Fruit fly (Drosophila melanogaster) whole organism, embryonic: ENCODE data around the gene CG31268.

Experiments used
- Ada2b ChIP-seq: fragments of 200-800 bp; sonication (Bioruptor generic); IDR thresholded peaks from 2 replicates; pipeline ENCODE4 v1.3.6; 2022; ENCODE audit warnings: missing biosample characterization, missing genetic modification characterization
- BtbVII ChIP-seq: fragments of 200-800 bp; sonication (Bioruptor generic); optimal IDR thresholded peaks from 3 replicates; lab custom pipeline; 2017; ENCODE audit warnings: missing biosample characterization, mild to moderate bottlenecking, missing genetic modification characterization
- CG10462 ChIP-seq: fragments of 200-800 bp; sonication (Bioruptor generic); optimal IDR thresholded peaks from 2 replicates; lab custom pipeline; 2016; ENCODE audit warnings: missing biosample characterization, missing genetic modification characterization
- CG10979 ChIP-seq: fragments of 200-800 bp; sonication (Bioruptor generic); optimal IDR thresholded peaks from 2 replicates; lab custom pipeline; 2018; ENCODE audit warnings: missing biosample characterization, mild to moderate bottlenecking, missing genetic modification characterization, moderate library complexity
- CG11085 ChIP-seq: fragments of 200-800 bp; sonication (Bioruptor generic); IDR thresholded peaks from 2 replicates; pipeline ENCODE4 v1.3.6; 2022; ENCODE audit warnings: missing biosample characterization, missing genetic modification characterization
- CG12104 ChIP-seq: fragments of 200-800 bp; sonication (Bioruptor generic); optimal IDR thresholded peaks from 3 replicates; lab custom pipeline; 2016; ENCODE audit warnings: missing biosample characterization, missing genetic modification characterization
- CG15479 ChIP-seq: fragments of 200-800 bp; sonication (Bioruptor generic); optimal IDR thresholded peaks from 3 replicates; lab custom pipeline; 2019; ENCODE audit warnings: missing biosample characterization, mild to moderate bottlenecking, missing genetic modification characterization, moderate library complexity
- CG16815 ChIP-seq: fragments of 200-800 bp; sonication (Bioruptor generic); optimal IDR thresholded peaks from 3 replicates; lab custom pipeline; 2017; ENCODE audit warnings: missing biosample characterization, mild to moderate bottlenecking, missing genetic modification characterization
- CG16863 ChIP-seq: fragments of 200-800 bp; sonication (Bioruptor generic); optimal IDR thresholded peaks from 3 replicates; lab custom pipeline; 2016; ENCODE audit warnings: missing biosample characterization, missing genetic modification characterization
- CG17912 ChIP-seq: fragments of 200-800 bp; sonication (Bioruptor generic); optimal IDR thresholded peaks from 2 replicates; lab custom pipeline; 2018; ENCODE audit warnings: missing biosample characterization, mild to moderate bottlenecking, missing genetic modification characterization
- CG3726 ChIP-seq: fragments of 200-800 bp; sonication (Bioruptor generic); IDR thresholded peaks from 3 replicates; pipeline ENCODE4, ENCODE4 v1.3.6; 2022; ENCODE audit warnings: missing biosample characterization, missing genetic modification characterization
- CG4617 ChIP-seq: fragments of 200-800 bp; sonication (Bioruptor generic); optimal IDR thresholded peaks from 3 replicates; lab custom pipeline; 2016; ENCODE audit warnings: missing biosample characterization, missing genetic modification characterization, borderline replicate concordance
- CG4707 ChIP-seq: fragments of 200-800 bp; sonication (Bioruptor generic); optimal IDR thresholded peaks from 2 replicates; lab custom pipeline; 2018; ENCODE audit warnings: missing biosample characterization, mild to moderate bottlenecking, missing genetic modification characterization, moderate library complexity
- CG4820 ChIP-seq: fragments of 200-800 bp; sonication (Bioruptor generic); optimal IDR thresholded peaks from 3 replicates; lab custom pipeline; 2016; ENCODE audit warnings: missing biosample characterization, missing genetic modification characterization
- CG6683 ChIP-seq: fragments of 200-800 bp; sonication (Bioruptor generic); optimal IDR thresholded peaks from 2 replicates; lab custom pipeline; 2017; ENCODE audit warnings: missing biosample characterization, mild to moderate bottlenecking, missing genetic modification characterization, missing genetic modification reagents
- CG7271 ChIP-seq: fragments of 200-800 bp; sonication (Bioruptor generic); optimal IDR thresholded peaks from 2 replicates; lab custom pipeline; 2018; ENCODE audit warnings: missing biosample characterization, mild to moderate bottlenecking, missing genetic modification characterization, moderate library complexity
- CG7372 ChIP-seq: fragments of 200-800 bp; sonication (Bioruptor generic); IDR thresholded peaks from 2 replicates; pipeline ENCODE4 v1.3.6; 2022; ENCODE audit warnings: missing biosample characterization, missing genetic modification characterization
- CG9797 ChIP-seq: fragments of 200-800 bp; sonication (Bioruptor generic); optimal IDR thresholded peaks from 3 replicates; lab custom pipeline; 2018; ENCODE audit warnings: missing biosample characterization, mild to moderate bottlenecking, missing genetic modification characterization
- CoRest ChIP-seq: fragments of 200-800 bp; sonication (Bioruptor generic); optimal IDR thresholded peaks from 3 replicates; lab custom pipeline; 2018; ENCODE audit warnings: missing biosample characterization, mild to moderate bottlenecking, missing genetic modification characterization, moderate library complexity
- D19B ChIP-seq: fragments of 200-800 bp; sonication (Bioruptor generic); optimal IDR thresholded peaks from 2 replicates; lab custom pipeline; 2017; ENCODE audit warnings: missing biosample characterization, mild to moderate bottlenecking, missing genetic modification characterization
- Deaf1 ChIP-seq: fragments of 200-800 bp; optimal IDR thresholded peaks from 3 replicates; lab custom pipeline; 2019; ENCODE audit warnings: missing biosample characterization, mild to moderate bottlenecking, missing genetic modification characterization, moderate library complexity
- Fer1 ChIP-seq: fragments of 200-800 bp; sonication (Bioruptor generic); optimal IDR thresholded peaks from 2 replicates; lab custom pipeline; 2017; ENCODE audit warnings: missing biosample characterization, mild to moderate bottlenecking, missing genetic modification characterization
- HHEX ChIP-seq: fragments of 200-800 bp; sonication (Bioruptor generic); optimal IDR thresholded peaks from 3 replicates; lab custom pipeline; 2017; ENCODE audit warnings: missing biosample characterization, mild to moderate bottlenecking, missing genetic modification characterization, missing genetic modification reagents
- Hey ChIP-seq: fragments of 200-800 bp; sonication (Bioruptor generic); optimal IDR thresholded peaks from 3 replicates; lab custom pipeline; 2018; ENCODE audit warnings: missing biosample characterization, mild to moderate bottlenecking, missing genetic modification characterization
- HmgZ ChIP-seq: fragments of 200-800 bp; sonication (Bioruptor generic); optimal IDR thresholded peaks from 2 replicates; lab custom pipeline; 2018; ENCODE audit warnings: missing biosample characterization, mild to moderate bottlenecking, missing genetic modification characterization
- Hmx ChIP-seq: fragments of 200-800 bp; sonication (Bioruptor generic); optimal IDR thresholded peaks from 2 replicates; lab custom pipeline; 2016; ENCODE audit warnings: missing biosample characterization, missing genetic modification characterization
- Lim3 ChIP-seq: fragments of 200-800 bp; sonication (Bioruptor generic); IDR thresholded peaks from 2 replicates; pipeline ENCODE4 v1.3.6; 2022; ENCODE audit warnings: missing biosample characterization, missing genetic modification characterization
- Med ChIP-seq: fragments of 200-800 bp; sonication (Bioruptor generic); peaks from one replicate; lab custom pipeline; 2016; ENCODE audit warnings: missing biosample characterization, missing genetic modification characterization, mild to moderate bottlenecking, inconsistent platforms, moderate library complexity
- Myb ChIP-seq: fragments of 200-800 bp; sonication (Bioruptor generic); optimal IDR thresholded peaks from 2 replicates; lab custom pipeline; 2016; ENCODE audit warnings: missing biosample characterization, missing genetic modification characterization
- Nf-YC ChIP-seq: fragments of 200-800 bp; optimal IDR thresholded peaks from 3 replicates; lab custom pipeline; 2019; ENCODE audit warnings: missing biosample characterization, mild to moderate bottlenecking, missing genetic modification characterization, moderate library complexity
- Scr ChIP-seq: fragments of 200-800 bp; sonication (Bioruptor generic); IDR thresholded peaks from 2 replicates; pipeline ENCODE4 v1.3.6; 2022; ENCODE audit warnings: missing biosample characterization, missing genetic modification characterization; ENCODE audit not compliant: partially characterized antibody
- Spps ChIP-seq: fragments of 200-800 bp; sonication (Bioruptor generic); optimal IDR thresholded peaks from 2 replicates; lab custom pipeline; 2018; ENCODE audit warnings: missing biosample characterization, mild to moderate bottlenecking, missing genetic modification characterization
- Xbp1 ChIP-seq: fragments of 200-800 bp; sonication (Bioruptor generic); optimal IDR thresholded peaks from 3 replicates; lab custom pipeline; 2016; ENCODE audit warnings: missing biosample characterization, mild to moderate bottlenecking, missing genetic modification characterization
- bsh ChIP-seq, 2 experiments: fragments of 200-800 bp; sonication (Bioruptor generic); optimal IDR thresholded peaks; 2 replicates each; lab custom pipeline; 2017 to 2018; ENCODE audit warnings: mild to moderate bottlenecking in 2 of 2, missing biosample characterization in 2 of 2, missing genetic modification characterization in 2 of 2, moderate library complexity in 1 of 2
- corto ChIP-seq: fragments of 200-800 bp; sonication (Bioruptor generic); optimal IDR thresholded peaks from 2 replicates; lab custom pipeline; 2016; ENCODE audit warnings: missing biosample characterization, mild to moderate bottlenecking, missing genetic modification characterization, moderate library complexity
- croc ChIP-seq: fragments of 200-800 bp; sonication (Bioruptor generic); conservative IDR thresholded peaks from 3 replicates; pipeline ENCODE4 v1.3.6; 2022; ENCODE audit warnings: missing biosample characterization, missing genetic modification characterization
- gem ChIP-seq: fragments of 200-800 bp; sonication (Bioruptor generic); optimal IDR thresholded peaks from 2 replicates; lab custom pipeline; 2019; ENCODE audit warnings: missing biosample characterization, mild to moderate bottlenecking, missing genetic modification characterization, moderate library complexity
- hth ChIP-seq: fragments of >200 bp; optimal IDR thresholded peaks from 2 replicates; lab custom pipeline; 2017; ENCODE audit warnings: inconsistent platforms
- lilli ChIP-seq: fragments of 200-800 bp; sonication (Bioruptor generic); optimal IDR thresholded peaks from 3 replicates; lab custom pipeline; 2016; ENCODE audit warnings: missing biosample characterization, missing genetic modification characterization
- phol ChIP-seq: fragments of 200-800 bp; sonication (Bioruptor generic); optimal IDR thresholded peaks from 3 replicates; lab custom pipeline; 2018; ENCODE audit warnings: missing biosample characterization, mild to moderate bottlenecking, missing genetic modification characterization, moderate library complexity
- row ChIP-seq: fragments of 200-800 bp; sonication (Bioruptor generic); IDR thresholded peaks from 3 replicates; pipeline ENCODE4 v1.3.6; 2022; ENCODE audit warnings: missing biosample characterization, missing genetic modification characterization
- run ChIP-seq: fragments of 200-800 bp; sonication (Bioruptor generic); optimal IDR thresholded peaks from 3 replicates; lab custom pipeline; 2018; ENCODE audit warnings: missing biosample characterization, mild to moderate bottlenecking, missing genetic modification characterization
- sim ChIP-seq: fragments of 200-800 bp; sonication (Bioruptor generic); IDR thresholded peaks from 2 replicates; pipeline ENCODE4 v1.3.6; 2022; ENCODE audit warnings: missing biosample characterization, missing genetic modification characterization
- sima ChIP-seq: fragments of 200-800 bp; sonication (Bioruptor generic); optimal IDR thresholded peaks from 2 replicates; lab custom pipeline; 2016; ENCODE audit warnings: missing biosample characterization, missing genetic modification characterization
- so ChIP-seq: fragments of 200-800 bp; sonication (Bioruptor generic); IDR thresholded peaks from 3 replicates; pipeline ENCODE4 v1.3.6; 2022; ENCODE audit warnings: missing biosample characterization, missing genetic modification characterization
- ssp ChIP-seq: fragments of 200-800 bp; sonication (Bioruptor generic); IDR thresholded peaks from 2 replicates; pipeline ENCODE4 v1.3.6; 2022; ENCODE audit warnings: missing biosample characterization, missing genetic modification characterization
- tin ChIP-seq: fragments of 200-800 bp; sonication (Bioruptor generic); optimal IDR thresholded peaks from 3 replicates; lab custom pipeline; 2016; ENCODE audit warnings: missing biosample characterization, missing genetic modification characterization
- ttk ChIP-seq: fragments of 200-800 bp; sonication (Bioruptor generic); IDR thresholded peaks from 2 replicates; pipeline ENCODE4 v2.1.2; 2022; ENCODE audit warnings: missing biosample characterization, missing genetic modification characterization
- usp ChIP-seq: fragments of >200 bp; optimal IDR thresholded peaks from 2 replicates; lab custom pipeline; 2017; ENCODE audit warnings: missing biosample characterization, missing genetic modification characterization
- vnd ChIP-seq: fragments of 200-800 bp; sonication (Bioruptor generic); IDR thresholded peaks from 3 replicates; pipeline ENCODE4 v1.3.6; 2022; ENCODE audit warnings: missing biosample characterization, missing genetic modification characterization; ENCODE audit not compliant: partially characterized antibody
- vvl ChIP-seq: fragments of 200-800 bp; sonication (Bioruptor generic); IDR thresholded peaks from 2 replicates; pipeline ENCODE4 v1.3.6; 2022; ENCODE audit warnings: missing biosample characterization, missing genetic modification characterization
- yki ChIP-seq: fragments of >200 bp; optimal IDR thresholded peaks from 3 replicates; lab custom pipeline; 2018

CG31268 gene

dm6 chr3R:17060244-17060664 is 28.7 kb downstream of the CG31268 start (continued):
- no peak for TF ChIP-seq CG4617 (GFP tag; lab: Kevin White, UChicago)
- TF ChIP-seq CG11085 (GFP tag; lab: Robert Waterston, UW): no peak
- TF ChIP-seq Ada2b (GFP tag; lab: Robert Waterston, UW): 0 out of 2 replicates have a peak, but pooled peaks have one; percentile 9
- TF ChIP-seq ttk: no peak
- no peak for TF ChIP-seq CG7271
- TF ChIP-seq CG10462: peak; percentile 17
- TF ChIP-seq usp (GFP tag; lab: Kevin White, UChicago): no peak
- TF ChIP-seq so (GFP tag; lab: Robert Waterston, UW): no peak
- TF ChIP-seq Hey (tag; lab: Kevin White, UChicago): no peak
- no peak for TF ChIP-seq run
- peak; percentile 1 for TF ChIP-seq Spps (tag; lab: Kevin White, UChicago)
- no peak for TF ChIP-seq CG7372 (GFP tag; lab: Robert Waterston, UW)
- TF ChIP-seq CG12104 (GFP tag; lab: Kevin White, UChicago): peak; percentile 56
- no peak for TF ChIP-seq D19B
- TF ChIP-seq CG4707 (GFP tag; lab: Kevin White, UChicago): no peak
- peak; percentile 53 for TF ChIP-seq Xbp1 (GFP tag; lab: Kevin White, UChicago)
- TF ChIP-seq CG16863: peak; percentile 44
- no peak for TF ChIP-seq Lim3 (GFP tag; lab: Robert Waterston, UW)
- no peak for TF ChIP-seq CG6683 (GFP tag; lab: Kevin White, UChicago)
- TF ChIP-seq gem: peak; percentile 72
- TF ChIP-seq CG10979 (tag; lab: Kevin White, UChicago): peak; percentile 58
- no peak for TF ChIP-seq HmgZ (tag; lab: Kevin White, UChicago)
- peak; percentile 23 for TF ChIP-seq CG4820 (GFP tag; lab: Kevin White, UChicago)
- TF ChIP-seq vnd: no peak
- peak; percentile 26 for TF ChIP-seq lilli (GFP tag; lab: Kevin White, UChicago)
- TF ChIP-seq CG17912: no peak
- no peak for TF ChIP-seq Deaf1 (tag; lab: Kevin White, UChicago)
- peak; percentile 33 for TF ChIP-seq tin (GFP tag; lab: Kevin White, UChicago)
- TF ChIP-seq CG15479: no peak
- TF ChIP-seq Scr (GFP tag; lab: Robert Waterston, UW): no peak
- TF ChIP-seq corto (GFP tag; lab: Kevin White, UChicago): no peak
- TF ChIP-seq CG9797 (GFP tag; lab: Kevin White, UChicago): no peak
- TF ChIP-seq CG16815 (GFP tag; lab: Kevin White, UChicago): peak; percentile 30
- no peak for TF ChIP-seq sima
- TF ChIP-seq hth (lab: Kevin White, UChicago): no peak
- peak; percentile 5 for TF ChIP-seq Myb
- TF ChIP-seq Fer1 (GFP tag; lab: Kevin White, UChicago): no peak
- TF ChIP-seq HHEX (GFP tag; lab: Kevin White, UChicago): peak; percentile 8
- TF ChIP-seq row (GFP tag; lab: Robert Waterston, UW): peak; percentile 61
- peak; percentile 67 for TF ChIP-seq CoRest (tag; lab: Kevin White, UChicago)
- no peak for TF ChIP-seq Hmx
- TF ChIP-seq phol (tag; lab: Kevin White, UChicago): peak; percentile 66
- 0 out of 3 replicates have a peak, but pooled peaks have one; percentile 33 for TF ChIP-seq CG3726 (GFP tag; lab: Robert Waterston, UW)
- TF ChIP-seq ssp (GFP tag; lab: Robert Waterston, UW): no peak
- no peak for TF ChIP-seq yki
- peak; percentile 42 for TF ChIP-seq BtbVII (GFP tag; lab: Kevin White, UChicago)
- no peak for TF ChIP-seq sim (GFP tag; lab: Robert Waterston, UW)
- TF ChIP-seq bsh (GFP tag; optimal IDR thresholded peaks at IDR 0.05; lab: Kevin White, UChicago): peak; percentile 49 to 53
- no peak for TF ChIP-seq Nf-YC (tag; lab: Kevin White, UChicago)
- TF ChIP-seq Med (GFP tag; lab: Kevin White, UChicago): peak; percentile 61
- no peak for TF ChIP-seq croc (GFP tag; lab: Robert Waterston, UW)
- TF ChIP-seq vvl (GFP tag; lab: Robert Waterston, UW): no peak
